Worm (Caenorhabditis elegans) whole organism, young adult: Measurements from ENCODE around the gene nhr-142.

Source experiments
- B0019.2 ChIP-seq: fragments of 200-800 bp; sonication (Bioruptor generic); conservative IDR thresholded peaks from 2 replicates; pipeline ENCODE4 v1.3.6; 2022; ENCODE audit warnings: missing genetic modification reagents, missing genetic modification characterization, missing compliant biosample characterization
- B0035.1 ChIP-seq: sonication (generic microtip); optimal IDR thresholded peaks from 2 replicates; lab custom pipeline; 2016; ENCODE audit warnings: missing genetic modification characterization, mild to moderate bottlenecking, missing compliant biosample characterization, missing genotype, missing genetic modification reagents
- C06A6.2 ChIP-seq: fragments of 200-800 bp; sonication (Bioruptor generic); conservative IDR thresholded peaks from 2 replicates; pipeline ENCODE4 v1.3.6; 2022; ENCODE audit warnings: missing genetic modification characterization, missing compliant biosample characterization
- D2030.7 ChIP-seq: fragments of 200-800 bp; sonication (Bioruptor generic); IDR thresholded peaks from 2 replicates; pipeline ENCODE4 v1.3.6; 2022; ENCODE audit warnings: missing genetic modification reagents, missing genetic modification characterization, missing compliant biosample characterization
- F49E8.2 ChIP-seq: sonication (generic microtip); optimal IDR thresholded peaks from 3 replicates; lab custom pipeline; 2017; ENCODE audit warnings: missing genetic modification characterization, mild to moderate bottlenecking, missing compliant biosample characterization, antibody characterized with exemption, moderate library complexity; ENCODE audit not compliant: insufficient read depth
- F57A8.1 ChIP-seq: fragments of 200-800 bp; sonication (Bioruptor generic); optimal IDR thresholded peaks from 2 replicates; lab custom pipeline; 2018; ENCODE audit warnings: mild to moderate bottlenecking, missing genetic modification characterization, moderate library complexity, missing compliant biosample characterization
- K11D2.4 ChIP-seq: fragments of 200-800 bp; sonication (Bioruptor generic); IDR thresholded peaks from 2 replicates; pipeline ENCODE4 v1.3.6; 2022; ENCODE audit warnings: missing genetic modification reagents, missing genetic modification characterization, missing compliant biosample characterization
- K12H6.12 ChIP-seq: fragments of 200-800 bp; sonication (Bioruptor generic); optimal IDR thresholded peaks from 2 replicates; lab custom pipeline; 2018; ENCODE audit warnings: mild to moderate bottlenecking, missing genetic modification characterization, missing compliant biosample characterization
- T07F8.4 ChIP-seq: sonication (generic microtip); optimal IDR thresholded peaks from 2 replicates; lab custom pipeline; 2016; ENCODE audit warnings: mild to moderate bottlenecking, missing genetic modification characterization, moderate library complexity, missing compliant biosample characterization
- Y53G8AR.9 ChIP-seq: fragments of 200-800 bp; sonication (Bioruptor generic); conservative IDR thresholded peaks from 2 replicates; pipeline ENCODE4 v1.3.6; 2022; ENCODE audit warnings: missing genetic modification reagents, missing genetic modification characterization, missing compliant biosample characterization
- Y95B8A.8 ChIP-seq: fragments of 200-800 bp; sonication (Bioruptor generic); IDR thresholded peaks from 2 replicates; pipeline ENCODE4 v1.3.6; 2022; ENCODE audit warnings: missing genetic modification reagents, missing genetic modification characterization, missing compliant biosample characterization
- ZK185.1 ChIP-seq: sonication (generic microtip); optimal IDR thresholded peaks from 2 replicates; lab custom pipeline; 2016; ENCODE audit warnings: mild to moderate bottlenecking, missing genetic modification characterization, missing compliant biosample characterization; ENCODE audit not compliant: poor library complexity, severe bottlenecking
- bed-2 ChIP-seq: fragments of 200-800 bp; sonication (Bioruptor generic); IDR thresholded peaks from 2 replicates; pipeline ENCODE4 v1.3.6; 2022; ENCODE audit warnings: missing genetic modification reagents, missing genetic modification characterization, missing compliant biosample characterization
- cebp-1 ChIP-seq, 2 experiments: fragments of 200-800 bp in 1 of 2; sonication (Bioruptor generic) in 1 of 2; sonication (generic microtip) in 1 of 2; IDR thresholded peaks in 1 of 2; optimal IDR thresholded peaks in 1 of 2; 2 replicates each; pipeline versions ENCODE4 v1.3.6 to Lab custom; 2017 to 2022; ENCODE audit warnings: missing compliant biosample characterization in 2 of 2, missing genetic modification characterization in 2 of 2, mild to moderate bottlenecking in 1 of 2, missing genetic modification reagents in 1 of 2, moderate library complexity in 1 of 2
- ceh-27 ChIP-seq: fragments of 200-800 bp; sonication (Bioruptor generic); optimal IDR thresholded peaks from 2 replicates; lab custom pipeline; 2018; ENCODE audit warnings: mild to moderate bottlenecking, missing genetic modification characterization, moderate library complexity, missing compliant biosample characterization
- ceh-40 ChIP-seq: fragments of 200-800 bp; sonication (Bioruptor generic); IDR thresholded peaks from 2 replicates; pipeline ENCODE4 v1.3.6; 2022; ENCODE audit warnings: missing genetic modification characterization, missing compliant biosample characterization
- die-1 ChIP-seq: sonication (generic microtip); optimal IDR thresholded peaks from 2 replicates; lab custom pipeline; 2016; ENCODE audit warnings: missing genotype, mild to moderate bottlenecking, missing genetic modification characterization, missing compliant biosample characterization
- egl-44 ChIP-seq: fragments of 200-800 bp; sonication (Bioruptor generic); IDR thresholded peaks from 2 replicates; pipeline ENCODE4 v1.3.6; 2022; ENCODE audit warnings: missing genetic modification reagents, missing genetic modification characterization, missing compliant biosample characterization
- ets-4 ChIP-seq: fragments of 200-800 bp; sonication (Bioruptor generic); optimal IDR thresholded peaks from 2 replicates; lab custom pipeline; 2018; ENCODE audit warnings: mild to moderate bottlenecking, missing genetic modification characterization, missing compliant biosample characterization
- hmg-1.2 ChIP-seq: fragments of 200-800 bp; sonication (Bioruptor generic); IDR thresholded peaks from 2 replicates; pipeline ENCODE4 v1.3.6; 2022; ENCODE audit warnings: missing genetic modification reagents, missing genetic modification characterization, missing compliant biosample characterization
- hrde-1 ChIP-seq: sonication (generic microtip); optimal IDR thresholded peaks from 2 replicates; lab custom pipeline; 2016; ENCODE audit warnings: missing genetic modification characterization, mild to moderate bottlenecking, missing compliant biosample characterization, moderate library complexity, missing genotype, missing genetic modification reagents, borderline replicate concordance
- lag-1 ChIP-seq: fragments of 200-800 bp; sonication (Bioruptor generic); IDR thresholded peaks from 2 replicates; pipeline ENCODE4 v1.3.6; 2022; ENCODE audit warnings: missing genetic modification reagents, missing genetic modification characterization, missing compliant biosample characterization
- let-607 ChIP-seq, 2 experiments: fragments of 200-800 bp in 1 of 2; sonication (Bioruptor generic) in 1 of 2; sonication (generic microtip) in 1 of 2; optimal IDR thresholded peaks; 2 replicates each; lab custom pipeline; 2016 to 2018; ENCODE audit warnings: mild to moderate bottlenecking in 2 of 2, missing compliant biosample characterization in 2 of 2, missing genetic modification characterization in 2 of 2, moderate library complexity in 2 of 2, missing genotype in 1 of 2
- lin-26 ChIP-seq: fragments of 200-800 bp; sonication (Bioruptor generic); IDR thresholded peaks from 2 replicates; pipeline ENCODE4 v1.3.6; 2022; ENCODE audit warnings: missing genetic modification reagents, missing genetic modification characterization, missing compliant biosample characterization
- lin-54 ChIP-seq: fragments of 200-800 bp; sonication (Bioruptor generic); optimal IDR thresholded peaks from 2 replicates; lab custom pipeline; 2018; ENCODE audit warnings: mild to moderate bottlenecking, missing genetic modification characterization, missing compliant biosample characterization
- lir-1 ChIP-seq: fragments of 200-800 bp; sonication (Bioruptor generic); conservative IDR thresholded peaks from 2 replicates; pipeline ENCODE4 v1.3.6; 2022; ENCODE audit warnings: missing genetic modification reagents, missing genetic modification characterization, missing compliant biosample characterization
- madf-10 ChIP-seq: sonication (generic microtip); optimal IDR thresholded peaks from 2 replicates; lab custom pipeline; 2016; ENCODE audit warnings: mild to moderate bottlenecking, missing genetic modification characterization, missing compliant biosample characterization
- madf-3 ChIP-seq: fragments of 200-800 bp; sonication (Bioruptor generic); IDR thresholded peaks from 2 replicates; pipeline ENCODE4 v1.3.6; 2022; ENCODE audit warnings: missing genetic modification reagents, missing genetic modification characterization, missing compliant biosample characterization
- mel-28 ChIP-seq: sonication (generic microtip); optimal IDR thresholded peaks from 2 replicates; lab custom pipeline; 2016; ENCODE audit warnings: borderline replicate concordance, mild to moderate bottlenecking, missing genetic modification characterization, missing compliant biosample characterization
- nfya-2 ChIP-seq: fragments of 200-800 bp; sonication (Bioruptor generic); IDR thresholded peaks from 2 replicates; pipeline ENCODE4 v1.3.6; 2022; ENCODE audit warnings: missing genetic modification reagents, missing genetic modification characterization, missing compliant biosample characterization
- nfyb-1 ChIP-seq: fragments of 200-800 bp; sonication (Bioruptor generic); IDR thresholded peaks from 2 replicates; pipeline ENCODE4 v1.3.6; 2022; ENCODE audit warnings: missing genetic modification reagents, missing genetic modification characterization, missing compliant biosample characterization
- nhr-120 ChIP-seq: fragments of 200-800 bp; sonication (Bioruptor generic); IDR thresholded peaks from 2 replicates; pipeline ENCODE4 v1.3.6; 2022; ENCODE audit warnings: missing genetic modification characterization, missing compliant biosample characterization
- nhr-179 ChIP-seq: sonication (generic microtip); optimal IDR thresholded peaks from 2 replicates; lab custom pipeline; 2016; ENCODE audit warnings: mild to moderate bottlenecking, missing genetic modification characterization, missing compliant biosample characterization
- nhr-80 ChIP-seq: sonication (generic microtip); optimal IDR thresholded peaks from 2 replicates; lab custom pipeline; 2016; ENCODE audit warnings: missing genetic modification characterization, missing compliant biosample characterization
- pbrm-1 ChIP-seq: fragments of 200-800 bp; sonication (Bioruptor generic); IDR thresholded peaks from 2 replicates; pipeline ENCODE4 v1.3.6; 2022; ENCODE audit warnings: missing genetic modification reagents, missing genetic modification characterization, missing compliant biosample characterization
- pha-4 ChIP-seq: fragments of 150-350 bp; sonication (generic microtip); optimal IDR thresholded peaks from 2 replicates; lab custom pipeline; 2014; ENCODE audit warnings: missing biosample characterization, missing genetic modification reagents, missing genetic modification characterization
- rcor-1 ChIP-seq: fragments of 200-800 bp; sonication (Bioruptor generic); IDR thresholded peaks from 2 replicates; pipeline ENCODE4 v1.3.6; 2022; ENCODE audit warnings: missing genetic modification reagents, missing genetic modification characterization, missing compliant biosample characterization
- sdz-38 ChIP-seq: sonication (generic microtip); optimal IDR thresholded peaks from 2 replicates; lab custom pipeline; 2016; ENCODE audit warnings: missing genotype, missing genetic modification characterization, missing compliant biosample characterization
- snpc-1.1 ChIP-seq: sonication (generic microtip); optimal IDR thresholded peaks from 2 replicates; lab custom pipeline; 2017; ENCODE audit warnings: missing genetic modification characterization, mild to moderate bottlenecking, missing compliant biosample characterization, antibody characterized with exemption, moderate library complexity, missing genotype, missing genetic modification reagents; ENCODE audit not compliant: insufficient read depth
- snpc-3.4 ChIP-seq: sonication (generic microtip); optimal IDR thresholded peaks from 2 replicates; lab custom pipeline; 2017; ENCODE audit warnings: missing genetic modification characterization, mild to moderate bottlenecking, missing compliant biosample characterization, antibody characterized with exemption, moderate library complexity, missing genotype, missing genetic modification reagents
- somi-1 ChIP-seq: fragments of 200-800 bp; sonication (Bioruptor generic); optimal IDR thresholded peaks from 2 replicates; lab custom pipeline; 2018; ENCODE audit warnings: mild to moderate bottlenecking, missing genetic modification characterization, missing compliant biosample characterization
- tbp1 ChIP-seq: fragments of 200-800 bp; sonication (Bioruptor generic); optimal IDR thresholded peaks from 2 replicates; lab custom pipeline; 2018; ENCODE audit warnings: mild to moderate bottlenecking, missing genetic modification characterization, missing compliant biosample characterization
- ztf-22 ChIP-seq: fragments of 200-800 bp; sonication (Bioruptor generic); optimal IDR thresholded peaks from 2 replicates; lab custom pipeline; 2018; ENCODE audit warnings: mild to moderate bottlenecking, missing genetic modification characterization, moderate library complexity, missing compliant biosample characterization
- ztf-25 ChIP-seq: fragments of 200-800 bp; sonication (Bioruptor generic); IDR thresholded peaks from 2 replicates; pipeline ENCODE4 v1.3.6; 2022; ENCODE audit warnings: missing genetic modification reagents, missing genetic modification characterization, missing compliant biosample characterization
- ztf-26 ChIP-seq: sonication (generic microtip); optimal IDR thresholded peaks from 2 replicates; lab custom pipeline; 2017; ENCODE audit warnings: missing genetic modification characterization, missing compliant biosample characterization

Gene nhr-142

ce11 chrV:5805467-5805866, 15.1 kb upstream of the nhr-142 start, which contains the start of gene ZC250.5:
Gene ZC250.5, plus strand, starts transcription at chrV:5805767.
- TF ChIP-seq rcor-1 (GFP tag; lab: Robert Waterston, UW): no peak
- no peak for TF ChIP-seq bed-2
- no peak for TF ChIP-seq snpc-1.1
- no peak for TF ChIP-seq F49E8.2 (tag; lab: Kevin White, UChicago)
- TF ChIP-seq lin-26: no peak
- no peak for TF ChIP-seq nhr-80 (tag; lab: Kevin White, UChicago)
- no peak for TF ChIP-seq ceh-40 (GFP tag; lab: Robert Waterston, UW)
- no peak for TF ChIP-seq lir-1
- TF ChIP-seq C06A6.2 (GFP tag; lab: Robert Waterston, UW): no peak
- TF ChIP-seq ceh-27 (GFP tag; lab: Kevin White, UChicago): no peak
- TF ChIP-seq T07F8.4 (tag; lab: Kevin White, UChicago): no peak
- no peak for TF ChIP-seq Y53G8AR.9 (GFP tag; lab: Robert Waterston, UW)
- TF ChIP-seq Y95B8A.8 (GFP tag; lab: Robert Waterston, UW): no peak
- no peak for TF ChIP-seq madf-10
- TF ChIP-seq mel-28 (tag; lab: Kevin White, UChicago): no peak
- TF ChIP-seq pha-4 (tag; lab: Kevin White, UChicago): no peak
- no peak for TF ChIP-seq snpc-3.4 (tag; lab: Kevin White, UChicago)
- TF ChIP-seq hrde-1: no peak
- no peak for TF ChIP-seq egl-44 (GFP tag; lab: Robert Waterston, UW)
- TF ChIP-seq nhr-120 (GFP tag; lab: Robert Waterston, UW): no peak

- TF ChIP-seq cebp-1 (GFP tag; IDR thresholded peaks at IDR 0.05; lab: Robert Waterston, UW) (no peak), cebp-1 (tag; optimal IDR thresholded peaks at IDR 0.05; lab: Kevin White, UChicago) (no peak), pbrm-1 (GFP tag; lab: Robert Waterston, UW) (no peak), F57A8.1 (GFP tag; lab: Kevin White, UChicago) (no peak), hmg-1.2 (GFP tag; lab: Robert Waterston, UW) (no peak), ztf-25 (GFP tag; lab: Robert Waterston, UW) (no peak), nhr-179 (tag; lab: Kevin White, UChicago) (no peak), nfyb-1 (no peak), tbp1 (GFP tag; lab: Kevin White, UChicago) (no peak), ztf-26 (tag; lab: Kevin White, UChicago) (no peak), B0019.2 (GFP tag; lab: Robert Waterston, UW) (no peak), lag-1 (GFP tag; lab: Robert Waterston, UW) (no peak), B0035.1 (tag; lab: Kevin White, UChicago) (no peak), D2030.7 (GFP tag; lab: Robert Waterston, UW) (no peak), nfya-2 (no peak)
These were observed 9.0 kb upstream of the nhr-142 start, which contains the start of gene cyn-17 for ce11 chrV:5799373-5799772. Gene cyn-17, plus strand, starts transcription at chrV:5799673.

ce11 chrV:5798132-5798531, 7.8 kb upstream of the nhr-142 start, which contains the start of gene nstp-3:
Gene nstp-3, minus strand, starts transcription at chrV:5798232.
- TF ChIP-seq K12H6.12 (tag; lab: Kevin White, UChicago) (no peak), sdz-38 (tag; lab: Kevin White, UChicago) (no peak), ets-4 (GFP tag; lab: Kevin White, UChicago) (no peak), F57A8.1 (GFP tag; lab: Kevin White, UChicago) (no peak), ZK185.1 (tag; lab: Kevin White, UChicago) (no peak), madf-3 (no peak), K11D2.4 (no peak), lin-54 (GFP tag; lab: Kevin White, UChicago) (no peak), somi-1 (GFP tag; lab: Kevin White, UChicago) (no peak), lag-1 (GFP tag; lab: Robert Waterston, UW) (no peak), die-1 (no peak), ztf-22 (no peak), let-607 (tag; optimal IDR thresholded peaks at IDR 0.05; lab: Kevin White, UChicago) (no peak), lin-26 (no peak), C06A6.2 (GFP tag; lab: Robert Waterston, UW) (no peak)
